Worm (Caenorhabditis elegans): ENCODE measurements around the gene rep-1.

DNA sequence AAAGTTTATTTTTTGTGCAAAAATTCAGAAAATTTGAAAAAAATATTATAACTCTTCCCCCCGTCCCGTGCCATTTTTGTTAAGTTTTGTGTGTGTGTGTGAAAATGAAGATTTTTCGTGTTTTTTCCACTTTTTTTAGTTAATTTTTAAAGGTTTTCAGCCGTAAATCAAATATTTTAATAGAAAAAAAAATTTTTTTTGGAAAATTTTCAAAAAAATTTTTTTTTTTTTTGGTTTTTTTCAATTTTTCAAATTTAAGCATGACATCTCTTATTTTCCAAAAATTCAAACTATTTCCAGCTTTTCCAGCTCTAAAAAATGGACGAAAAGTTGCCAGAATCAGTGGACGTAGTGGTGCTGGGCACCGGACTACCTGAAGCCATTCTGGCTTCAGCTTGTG lies at the start of gene rep-1:
- TF ChIP-seq nhr-11 (tag; optimal IDR thresholded peaks at IDR 0.05) (no peak), unc-3 (GFP tag; conservative IDR thresholded peaks at IDR 0.05) (no peak), unc-3 (tag; optimal IDR thresholded peaks at IDR 0.05) (no peak), ets-4 (tag; optimal IDR thresholded peaks at IDR 0.05) (no peak), sox-4 (tag; optimal IDR thresholded peaks at IDR 0.05) (no peak), ceh-22 (tag; optimal IDR thresholded peaks at IDR 0.05) (no peak), C38D4.7 (GFP tag; optimal IDR thresholded peaks at IDR 0.05) (no peak), ceh-14 (tag; optimal IDR thresholded peaks at IDR 0.05) (no peak)

Data from whole organism, late embryonic.